Fruit fly (Drosophila melanogaster) whole organism, prepupa: Measurements from ENCODE around the gene CG13124.

ENCODE experiments used
- Blimp-1 ChIP-seq: fragments of 200-800 bp; sonication (Bioruptor generic); optimal IDR thresholded peaks from 3 replicates; lab custom pipeline; 2017; ENCODE audit warnings: missing biosample characterization, missing genetic modification characterization, mild to moderate bottlenecking, moderate library complexity, missing genetic modification reagents
- CG10631 ChIP-seq: fragments of 200-800 bp; sonication (Bioruptor generic); optimal IDR thresholded peaks from 2 replicates; lab custom pipeline; 2016; ENCODE audit warnings: missing biosample characterization, missing genetic modification characterization
- CG10669 ChIP-seq: fragments of 200-800 bp; sonication (Bioruptor generic); optimal IDR thresholded peaks from 3 replicates; lab custom pipeline; 2018; ENCODE audit warnings: missing biosample characterization, mild to moderate bottlenecking, missing genetic modification characterization, moderate library complexity
- CG11294 ChIP-seq: fragments of 200-800 bp; sonication (Bioruptor generic); IDR thresholded peaks from 2 replicates; pipeline ENCODE4 v1.3.6; 2022; ENCODE audit warnings: missing biosample characterization, missing genetic modification characterization
- CG11762 ChIP-seq: fragments of 200-800 bp; sonication (Bioruptor generic); optimal IDR thresholded peaks from 3 replicates; lab custom pipeline; 2016; ENCODE audit warnings: missing biosample characterization, missing genetic modification characterization; ENCODE audit not compliant: insufficient read depth
- CG11902 ChIP-seq: fragments of 200-800 bp; sonication (Bioruptor generic); optimal IDR thresholded peaks from 3 replicates; lab custom pipeline; 2016; ENCODE audit warnings: missing biosample characterization, missing genetic modification characterization
- CG15336 ChIP-seq: fragments of 200-800 bp; sonication (Bioruptor generic); IDR thresholded peaks from 2 replicates; pipeline ENCODE4 v1.3.6; 2022; ENCODE audit warnings: missing biosample characterization, missing genetic modification characterization
- CG1621 ChIP-seq: fragments of 200-800 bp; sonication (Bioruptor generic); optimal IDR thresholded peaks from 3 replicates; lab custom pipeline; 2018; ENCODE audit warnings: missing biosample characterization, mild to moderate bottlenecking, missing genetic modification characterization
- CG16779 ChIP-seq: fragments of 200-800 bp; sonication (Bioruptor generic); optimal IDR thresholded peaks from 3 replicates; lab custom pipeline; 2017; ENCODE audit warnings: missing biosample characterization, mild to moderate bottlenecking, missing genetic modification characterization
- CG3032 ChIP-seq: fragments of 200-800 bp; optimal IDR thresholded peaks from 2 replicates; lab custom pipeline; 2019; ENCODE audit warnings: missing biosample characterization, mild to moderate bottlenecking, missing genetic modification characterization, moderate library complexity
- CG32006 ChIP-seq: fragments of 200-800 bp; sonication (Bioruptor generic); optimal IDR thresholded peaks from 3 replicates; lab custom pipeline; 2017; ENCODE audit warnings: missing biosample characterization, mild to moderate bottlenecking, missing genetic modification characterization
- CG3919 ChIP-seq: fragments of 200-800 bp; sonication (Bioruptor generic); optimal IDR thresholded peaks from 3 replicates; lab custom pipeline; 2016; ENCODE audit warnings: missing biosample characterization, missing genetic modification characterization
- CG4318 ChIP-seq: fragments of 200-800 bp; sonication (Bioruptor generic); optimal IDR thresholded peaks from 3 replicates; lab custom pipeline; 2017; ENCODE audit warnings: missing biosample characterization, mild to moderate bottlenecking, missing genetic modification characterization
- CG6163 ChIP-seq: fragments of 200-800 bp; sonication (Bioruptor generic); IDR thresholded peaks from 3 replicates; pipeline ENCODE4 v1.3.6; 2022; ENCODE audit warnings: missing biosample characterization, missing genetic modification characterization
- CG6276 ChIP-seq: fragments of 200-800 bp; sonication (Bioruptor generic); optimal IDR thresholded peaks from 2 replicates; lab custom pipeline; 2017; ENCODE audit warnings: missing biosample characterization, mild to moderate bottlenecking, missing genetic modification characterization
- CG6808 ChIP-seq: fragments of 200-800 bp; sonication (Bioruptor generic); optimal IDR thresholded peaks from 3 replicates; lab custom pipeline; 2017; ENCODE audit warnings: missing biosample characterization, missing genetic modification characterization, mild to moderate bottlenecking, moderate library complexity, missing genetic modification reagents
- CG6854 ChIP-seq: fragments of 200-800 bp; sonication (Bioruptor generic); optimal IDR thresholded peaks from 2 replicates; lab custom pipeline; 2017; ENCODE audit warnings: missing biosample characterization, mild to moderate bottlenecking, missing genetic modification characterization
- CG8119 ChIP-seq: fragments of 200-800 bp; sonication (Bioruptor generic); IDR thresholded peaks from 3 replicates; pipeline ENCODE4 v1.3.6; 2022; ENCODE audit warnings: missing biosample characterization, missing genetic modification characterization
- CG8319 ChIP-seq: fragments of 200-800 bp; sonication (Bioruptor generic); optimal IDR thresholded peaks from 3 replicates; lab custom pipeline; 2016; ENCODE audit warnings: missing biosample characterization, missing genetic modification characterization
- CG8632 ChIP-seq: fragments of 200-800 bp; sonication (Bioruptor generic); optimal IDR thresholded peaks from 3 replicates; lab custom pipeline; 2016; ENCODE audit warnings: missing biosample characterization, missing genetic modification characterization
- CG9139 ChIP-seq: fragments of 200-800 bp; sonication (Bioruptor generic); optimal IDR thresholded peaks from 3 replicates; lab custom pipeline; 2017; ENCODE audit warnings: missing biosample characterization, mild to moderate bottlenecking, missing genetic modification characterization
- Eip75B ChIP-seq: fragments of 200-800 bp; sonication (Bioruptor generic); optimal IDR thresholded peaks from 3 replicates; lab custom pipeline; 2016; ENCODE audit warnings: missing biosample characterization, missing genetic modification characterization
- Eip78C ChIP-seq: fragments of 200-800 bp; sonication (Bioruptor generic); peaks from one replicate; lab custom pipeline; 2016; ENCODE audit warnings: missing biosample characterization, missing genetic modification characterization
- Eip93F ChIP-seq: fragments of 200-800 bp; sonication (Bioruptor generic); optimal IDR thresholded peaks from 2 replicates; lab custom pipeline; 2016; ENCODE audit warnings: missing biosample characterization, mild to moderate bottlenecking, missing genetic modification characterization
- Ets21C ChIP-seq: fragments of 200-800 bp; sonication (Bioruptor generic); optimal IDR thresholded peaks from 3 replicates; lab custom pipeline; 2016; ENCODE audit warnings: missing biosample characterization, missing genetic modification characterization
- Ets96B ChIP-seq: fragments of 200-800 bp; optimal IDR thresholded peaks from 2 replicates; lab custom pipeline; 2019; ENCODE audit warnings: missing biosample characterization, mild to moderate bottlenecking, missing genetic modification characterization, moderate library complexity
- Gug ChIP-seq: fragments of 200-800 bp; sonication (Bioruptor generic); IDR thresholded peaks from 2 replicates; pipeline ENCODE4 v1.3.6; 2022; ENCODE audit warnings: missing biosample characterization, missing genetic modification characterization
- Hr38 ChIP-seq: sonication (Bioruptor generic); optimal IDR thresholded peaks from 2 replicates; lab custom pipeline; 2016; ENCODE audit warnings: missing biosample characterization, missing genetic modification characterization
- Hr39 ChIP-seq: fragments of 200-800 bp; sonication (Bioruptor generic); optimal IDR thresholded peaks from 2 replicates; lab custom pipeline; 2016; ENCODE audit warnings: missing biosample characterization, missing genetic modification characterization
- Hr4 ChIP-seq: fragments of 200-800 bp; sonication (Bioruptor generic); optimal IDR thresholded peaks from 3 replicates; lab custom pipeline; 2016; ENCODE audit warnings: missing biosample characterization, missing genetic modification characterization
- Lpt ChIP-seq: fragments of 200-800 bp; sonication (Bioruptor generic); optimal IDR thresholded peaks from 3 replicates; lab custom pipeline; 2016; ENCODE audit warnings: missing biosample characterization, missing genetic modification characterization
- OdsH ChIP-seq: fragments of 200-800 bp; sonication (Bioruptor generic); optimal IDR thresholded peaks from 3 replicates; lab custom pipeline; 2016; ENCODE audit warnings: missing biosample characterization, missing genetic modification characterization
- Smox ChIP-seq: fragments of 200-800 bp; sonication (Bioruptor generic); optimal IDR thresholded peaks from 3 replicates; lab custom pipeline; 2016; ENCODE audit warnings: missing biosample characterization, missing genetic modification characterization
- Sox102F ChIP-seq: fragments of 200-800 bp; sonication (Bioruptor generic); optimal IDR thresholded peaks from 2 replicates; lab custom pipeline; 2016; ENCODE audit warnings: missing biosample characterization, mild to moderate bottlenecking, missing genetic modification characterization
- Sox15 ChIP-seq: fragments of 200-800 bp; sonication (Bioruptor generic); optimal IDR thresholded peaks from 3 replicates; lab custom pipeline; 2016; ENCODE audit warnings: missing biosample characterization, missing genetic modification characterization
- achi ChIP-seq: fragments of 200-800 bp; sonication (Bioruptor generic); optimal IDR thresholded peaks from 3 replicates; lab custom pipeline; 2016; ENCODE audit warnings: missing biosample characterization, missing genetic modification characterization
- acj6 ChIP-seq: fragments of 200-800 bp; sonication (Bioruptor generic); optimal IDR thresholded peaks from 3 replicates; lab custom pipeline; 2016; ENCODE audit warnings: missing biosample characterization, missing genetic modification characterization
- cyc ChIP-seq: fragments of 200-800 bp; sonication (Bioruptor generic); optimal IDR thresholded peaks from 3 replicates; lab custom pipeline; 2016; ENCODE audit warnings: missing biosample characterization, missing genetic modification characterization
- dac ChIP-seq: fragments of 200-800 bp; sonication (Bioruptor generic); optimal IDR thresholded peaks from 2 replicates; lab custom pipeline; 2017; ENCODE audit warnings: missing biosample characterization, mild to moderate bottlenecking, missing genetic modification characterization
- dsx ChIP-seq: fragments of 200-800 bp; optimal IDR thresholded peaks from 3 replicates; lab custom pipeline; 2019; ENCODE audit warnings: missing biosample characterization, mild to moderate bottlenecking, missing genetic modification characterization, moderate library complexity; ENCODE audit not compliant: poor library complexity, severe bottlenecking
- eg ChIP-seq: fragments of 200-800 bp; sonication (Bioruptor generic); IDR thresholded peaks from 3 replicates; pipeline ENCODE4 v1.3.6; 2022; ENCODE audit warnings: missing biosample characterization, missing genetic modification characterization
- esn ChIP-seq: fragments of 200-800 bp; sonication (Bioruptor generic); optimal IDR thresholded peaks from 2 replicates; lab custom pipeline; 2016; ENCODE audit warnings: missing biosample characterization, mild to moderate bottlenecking, missing genetic modification characterization, moderate library complexity
- fd59A ChIP-seq: fragments of 200-800 bp; sonication (Bioruptor generic); optimal IDR thresholded peaks from 2 replicates; lab custom pipeline; 2017; ENCODE audit warnings: missing biosample characterization, mild to moderate bottlenecking, missing genetic modification characterization, missing genetic modification reagents
- fd85E ChIP-seq: fragments of 200-800 bp; sonication (Bioruptor generic); optimal IDR thresholded peaks from 3 replicates; lab custom pipeline; 2016; ENCODE audit warnings: missing biosample characterization, missing genetic modification characterization
- fkh ChIP-seq: fragments of 200-800 bp; sonication (Bioruptor generic); optimal IDR thresholded peaks from 3 replicates; lab custom pipeline; 2017; ENCODE audit warnings: missing biosample characterization, mild to moderate bottlenecking, missing genetic modification characterization, moderate library complexity
- lz ChIP-seq: fragments of 200-800 bp; sonication (Bioruptor generic); optimal IDR thresholded peaks from 3 replicates; lab custom pipeline; 2016; ENCODE audit warnings: missing biosample characterization, missing genetic modification characterization
- net ChIP-seq: fragments of 200-800 bp; sonication (Bioruptor generic); optimal IDR thresholded peaks from 3 replicates; lab custom pipeline; 2016; ENCODE audit warnings: missing biosample characterization, missing genetic modification characterization
- pdm3 ChIP-seq: fragments of 200-800 bp; sonication (Bioruptor generic); optimal IDR thresholded peaks from 3 replicates; lab custom pipeline; 2016; ENCODE audit warnings: missing biosample characterization, missing genetic modification characterization
- spab ChIP-seq: fragments of 200-800 bp; sonication (Bioruptor generic); optimal IDR thresholded peaks from 2 replicates; lab custom pipeline; 2017; ENCODE audit warnings: missing biosample characterization, mild to moderate bottlenecking, missing genetic modification characterization, missing genetic modification reagents
- ss ChIP-seq, 2 experiments: fragments of 200-800 bp; sonication (Bioruptor generic); optimal IDR thresholded peaks; 2 replicates in 1 of 2; 3 replicates in 1 of 2; lab custom pipeline; 2017 to 2018; ENCODE audit warnings: mild to moderate bottlenecking in 2 of 2, missing biosample characterization in 2 of 2, missing genetic modification characterization in 2 of 2, moderate library complexity in 1 of 2
- svp ChIP-seq: fragments of 200-800 bp; sonication (Bioruptor generic); peaks from one replicate; lab custom pipeline; 2016; ENCODE audit warnings: missing biosample characterization, missing genetic modification characterization
- topi ChIP-seq: fragments of 200-800 bp; sonication (Bioruptor generic); optimal IDR thresholded peaks from 3 replicates; lab custom pipeline; 2016; ENCODE audit warnings: missing biosample characterization, missing genetic modification characterization
- vri ChIP-seq: fragments of 200-800 bp; sonication (Bioruptor generic); optimal IDR thresholded peaks from 3 replicates; lab custom pipeline; 2016; ENCODE audit warnings: missing biosample characterization, mild to moderate bottlenecking, missing genetic modification characterization

Gene CG13124

dm6 chr2L:9947265-9947664 is 38.8 kb upstream of the CG13124 start, which contains the start of gene CG5853:
CG5853 (minus strand) TSS chr2L:9947648.
- no peak for TF ChIP-seq CG11902 (GFP tag; lab: Kevin White, UChicago)
- TF ChIP-seq cyc (GFP tag; lab: Kevin White, UChicago) = no peak
- no peak for TF ChIP-seq fd59A
- TF ChIP-seq Ets21C (GFP tag; lab: Kevin White, UChicago) = no peak
- peak; percentile 68; the same call in 2 of the 3 replicates for TF ChIP-seq eg (GFP tag; lab: Robert Waterston, UW)
- TF ChIP-seq CG6808 (GFP tag; lab: Kevin White, UChicago) = peak; percentile 10
- TF ChIP-seq CG6163 (GFP tag; lab: Robert Waterston, UW) = peak; percentile 73
- no peak for TF ChIP-seq CG32006
- TF ChIP-seq CG10669 (GFP tag; lab: Kevin White, UChicago) = no peak
- TF ChIP-seq dsx (GFP tag; lab: Kevin White, UChicago) = peak; percentile 63
- peak; percentile 8 for TF ChIP-seq Lpt (GFP tag; lab: Kevin White, UChicago)
- peak; percentile 82 for TF ChIP-seq CG6854 (GFP tag; lab: Kevin White, UChicago)
- TF ChIP-seq Eip78C = no peak
- TF ChIP-seq CG8632 = peak; percentile 16
- TF ChIP-seq Smox (GFP tag; lab: Kevin White, UChicago) = no peak
- TF ChIP-seq CG11762 (GFP tag; lab: Kevin White, UChicago) = no peak
- TF ChIP-seq CG3919 = peak; percentile 46
- no peak for TF ChIP-seq Sox15 (GFP tag; lab: Kevin White, UChicago)
- TF ChIP-seq CG1621 = peak; percentile 64
- peak; percentile 33 for TF ChIP-seq Eip75B
- peak; percentile 34 for TF ChIP-seq achi (GFP tag; lab: Kevin White, UChicago)
- peak; percentile 65 for TF ChIP-seq CG16779 (tag; lab: Kevin White, UChicago)
- no peak for TF ChIP-seq acj6 (GFP tag; lab: Kevin White, UChicago)
- TF ChIP-seq pdm3 (GFP tag; lab: Kevin White, UChicago) = no peak
- no peak for TF ChIP-seq Hr4
- TF ChIP-seq CG8319 (GFP tag; lab: Kevin White, UChicago) = no peak
- no peak for TF ChIP-seq CG10631
- peak; percentile 48; the same call in 1 of the 2 replicates for TF ChIP-seq CG15336 (GFP tag; lab: Robert Waterston, UW)
- peak; percentile 50 for TF ChIP-seq net
- no peak for TF ChIP-seq spab (GFP tag; lab: Kevin White, UChicago)
- no peak for TF ChIP-seq topi (GFP tag; lab: Kevin White, UChicago)
- no peak for TF ChIP-seq Blimp-1 (GFP tag; lab: Kevin White, UChicago)
- TF ChIP-seq lz = no peak
- TF ChIP-seq Hr38 (GFP tag; lab: Kevin White, UChicago) = no peak
- peak; percentile 5 for TF ChIP-seq esn (GFP tag; lab: Kevin White, UChicago)
- no peak for TF ChIP-seq CG6276 (GFP tag; lab: Kevin White, UChicago)
- TF ChIP-seq svp (GFP tag; lab: Kevin White, UChicago) = peak; percentile 89
- TF ChIP-seq Gug (GFP tag; lab: Robert Waterston, UW) = no peak
- TF ChIP-seq Eip93F (GFP tag; lab: Kevin White, UChicago) = no peak
- TF ChIP-seq CG11294 (GFP tag; lab: Robert Waterston, UW) = no peak
- peak; percentile 18 for TF ChIP-seq fkh (GFP tag; lab: Kevin White, UChicago)
- TF ChIP-seq Sox102F (GFP tag; lab: Kevin White, UChicago) = peak; percentile 61
- TF ChIP-seq ss (GFP tag; optimal IDR thresholded peaks at IDR 0.05; lab: Kevin White, UChicago) = peak; percentile 55 to 70
- peak; percentile 16; the same call in 1 of the 3 replicates for TF ChIP-seq CG8119 (GFP tag; lab: Robert Waterston, UW)
- no peak for TF ChIP-seq Hr39
- TF ChIP-seq dac (GFP tag; lab: Kevin White, UChicago) = no peak
- TF ChIP-seq vri = peak; percentile 96
- TF ChIP-seq CG3032 = peak; percentile 3
- no peak for TF ChIP-seq OdsH (GFP tag; lab: Kevin White, UChicago)
- TF ChIP-seq Ets96B (tag; lab: Kevin White, UChicago) = peak; percentile 4
- TF ChIP-seq CG4318 (GFP tag; lab: Kevin White, UChicago) = no peak
- TF ChIP-seq fd85E (GFP tag; lab: Kevin White, UChicago) = peak; percentile 16
- TF ChIP-seq CG9139 (GFP tag; lab: Kevin White, UChicago) = peak; percentile 67
